Fruit fly (Drosophila melanogaster) whole organism, prepupa: ENCODE measurements around the gene Rab8.

ENCODE experiments used
- Blimp-1 ChIP-seq: fragments of 200-800 bp; sonication (Bioruptor generic); optimal IDR thresholded peaks from 3 replicates; lab custom pipeline; 2017; ENCODE audit warnings: missing biosample characterization, missing genetic modification characterization, mild to moderate bottlenecking, moderate library complexity, missing genetic modification reagents
- CG10631 ChIP-seq: fragments of 200-800 bp; sonication (Bioruptor generic); optimal IDR thresholded peaks from 2 replicates; lab custom pipeline; 2016; ENCODE audit warnings: missing biosample characterization, missing genetic modification characterization
- CG10669 ChIP-seq: fragments of 200-800 bp; sonication (Bioruptor generic); optimal IDR thresholded peaks from 3 replicates; lab custom pipeline; 2018; ENCODE audit warnings: missing biosample characterization, mild to moderate bottlenecking, missing genetic modification characterization, moderate library complexity
- CG11294 ChIP-seq: fragments of 200-800 bp; sonication (Bioruptor generic); IDR thresholded peaks from 2 replicates; pipeline ENCODE4 v1.3.6; 2022; ENCODE audit warnings: missing biosample characterization, missing genetic modification characterization
- CG11762 ChIP-seq: fragments of 200-800 bp; sonication (Bioruptor generic); optimal IDR thresholded peaks from 3 replicates; lab custom pipeline; 2016; ENCODE audit warnings: missing biosample characterization, missing genetic modification characterization; ENCODE audit not compliant: insufficient read depth
- CG15336 ChIP-seq: fragments of 200-800 bp; sonication (Bioruptor generic); IDR thresholded peaks from 2 replicates; pipeline ENCODE4 v1.3.6; 2022; ENCODE audit warnings: missing biosample characterization, missing genetic modification characterization
- CG16779 ChIP-seq: fragments of 200-800 bp; sonication (Bioruptor generic); optimal IDR thresholded peaks from 3 replicates; lab custom pipeline; 2017; ENCODE audit warnings: missing biosample characterization, mild to moderate bottlenecking, missing genetic modification characterization
- CG31627 ChIP-seq: fragments of 200-800 bp; sonication (Bioruptor generic); optimal IDR thresholded peaks from 3 replicates; lab custom pipeline; 2016; ENCODE audit warnings: missing biosample characterization, missing genetic modification characterization
- CG32006 ChIP-seq: fragments of 200-800 bp; sonication (Bioruptor generic); optimal IDR thresholded peaks from 3 replicates; lab custom pipeline; 2017; ENCODE audit warnings: missing biosample characterization, mild to moderate bottlenecking, missing genetic modification characterization
- CG34406 ChIP-seq: fragments of 200-800 bp; sonication (Bioruptor generic); optimal IDR thresholded peaks from 3 replicates; lab custom pipeline; 2016; ENCODE audit warnings: missing biosample characterization, missing genetic modification characterization
- CG3919 ChIP-seq: fragments of 200-800 bp; sonication (Bioruptor generic); optimal IDR thresholded peaks from 3 replicates; lab custom pipeline; 2016; ENCODE audit warnings: missing biosample characterization, missing genetic modification characterization
- CG4318 ChIP-seq: fragments of 200-800 bp; sonication (Bioruptor generic); optimal IDR thresholded peaks from 3 replicates; lab custom pipeline; 2017; ENCODE audit warnings: missing biosample characterization, mild to moderate bottlenecking, missing genetic modification characterization
- CG6808 ChIP-seq: fragments of 200-800 bp; sonication (Bioruptor generic); optimal IDR thresholded peaks from 3 replicates; lab custom pipeline; 2017; ENCODE audit warnings: missing biosample characterization, missing genetic modification characterization, mild to moderate bottlenecking, moderate library complexity, missing genetic modification reagents
- CG7368 ChIP-seq: fragments of 200-800 bp; sonication (Bioruptor generic); optimal IDR thresholded peaks from 3 replicates; lab custom pipeline; 2016; ENCODE audit warnings: missing biosample characterization, missing genetic modification characterization
- CG8319 ChIP-seq: fragments of 200-800 bp; sonication (Bioruptor generic); optimal IDR thresholded peaks from 3 replicates; lab custom pipeline; 2016; ENCODE audit warnings: missing biosample characterization, missing genetic modification characterization
- CG8632 ChIP-seq: fragments of 200-800 bp; sonication (Bioruptor generic); optimal IDR thresholded peaks from 3 replicates; lab custom pipeline; 2016; ENCODE audit warnings: missing biosample characterization, missing genetic modification characterization
- CG9139 ChIP-seq: fragments of 200-800 bp; sonication (Bioruptor generic); optimal IDR thresholded peaks from 3 replicates; lab custom pipeline; 2017; ENCODE audit warnings: missing biosample characterization, mild to moderate bottlenecking, missing genetic modification characterization
- Ets21C ChIP-seq: fragments of 200-800 bp; sonication (Bioruptor generic); optimal IDR thresholded peaks from 3 replicates; lab custom pipeline; 2016; ENCODE audit warnings: missing biosample characterization, missing genetic modification characterization
- Ets96B ChIP-seq: fragments of 200-800 bp; optimal IDR thresholded peaks from 2 replicates; lab custom pipeline; 2019; ENCODE audit warnings: missing biosample characterization, mild to moderate bottlenecking, missing genetic modification characterization, moderate library complexity
- Hr38 ChIP-seq: sonication (Bioruptor generic); optimal IDR thresholded peaks from 2 replicates; lab custom pipeline; 2016; ENCODE audit warnings: missing biosample characterization, missing genetic modification characterization
- Hr39 ChIP-seq: fragments of 200-800 bp; sonication (Bioruptor generic); optimal IDR thresholded peaks from 2 replicates; lab custom pipeline; 2016; ENCODE audit warnings: missing biosample characterization, missing genetic modification characterization
- Hr4 ChIP-seq: fragments of 200-800 bp; sonication (Bioruptor generic); optimal IDR thresholded peaks from 3 replicates; lab custom pipeline; 2016; ENCODE audit warnings: missing biosample characterization, missing genetic modification characterization
- Lpt ChIP-seq: fragments of 200-800 bp; sonication (Bioruptor generic); optimal IDR thresholded peaks from 3 replicates; lab custom pipeline; 2016; ENCODE audit warnings: missing biosample characterization, missing genetic modification characterization
- Met ChIP-seq: fragments of 200-800 bp; sonication (Bioruptor generic); optimal IDR thresholded peaks from 3 replicates; lab custom pipeline; 2016; ENCODE audit warnings: missing biosample characterization, missing genetic modification characterization
- OdsH ChIP-seq: fragments of 200-800 bp; sonication (Bioruptor generic); optimal IDR thresholded peaks from 3 replicates; lab custom pipeline; 2016; ENCODE audit warnings: missing biosample characterization, missing genetic modification characterization
- Smox ChIP-seq: fragments of 200-800 bp; sonication (Bioruptor generic); optimal IDR thresholded peaks from 3 replicates; lab custom pipeline; 2016; ENCODE audit warnings: missing biosample characterization, missing genetic modification characterization
- Sox102F ChIP-seq: fragments of 200-800 bp; sonication (Bioruptor generic); optimal IDR thresholded peaks from 2 replicates; lab custom pipeline; 2016; ENCODE audit warnings: missing biosample characterization, mild to moderate bottlenecking, missing genetic modification characterization
- Sox14 ChIP-seq: fragments of 200-800 bp; sonication (Bioruptor generic); optimal IDR thresholded peaks from 3 replicates; lab custom pipeline; 2016; ENCODE audit warnings: missing biosample characterization, missing genetic modification characterization
- Sox15 ChIP-seq: fragments of 200-800 bp; sonication (Bioruptor generic); optimal IDR thresholded peaks from 3 replicates; lab custom pipeline; 2016; ENCODE audit warnings: missing biosample characterization, missing genetic modification characterization
- acj6 ChIP-seq: fragments of 200-800 bp; sonication (Bioruptor generic); optimal IDR thresholded peaks from 3 replicates; lab custom pipeline; 2016; ENCODE audit warnings: missing biosample characterization, missing genetic modification characterization
- dac ChIP-seq: fragments of 200-800 bp; sonication (Bioruptor generic); optimal IDR thresholded peaks from 2 replicates; lab custom pipeline; 2017; ENCODE audit warnings: missing biosample characterization, mild to moderate bottlenecking, missing genetic modification characterization
- dsx ChIP-seq: fragments of 200-800 bp; optimal IDR thresholded peaks from 3 replicates; lab custom pipeline; 2019; ENCODE audit warnings: missing biosample characterization, mild to moderate bottlenecking, missing genetic modification characterization, moderate library complexity; ENCODE audit not compliant: poor library complexity, severe bottlenecking
- esn ChIP-seq: fragments of 200-800 bp; sonication (Bioruptor generic); optimal IDR thresholded peaks from 2 replicates; lab custom pipeline; 2016; ENCODE audit warnings: missing biosample characterization, mild to moderate bottlenecking, missing genetic modification characterization, moderate library complexity
- fd59A ChIP-seq: fragments of 200-800 bp; sonication (Bioruptor generic); optimal IDR thresholded peaks from 2 replicates; lab custom pipeline; 2017; ENCODE audit warnings: missing biosample characterization, mild to moderate bottlenecking, missing genetic modification characterization, missing genetic modification reagents
- fd85E ChIP-seq: fragments of 200-800 bp; sonication (Bioruptor generic); optimal IDR thresholded peaks from 3 replicates; lab custom pipeline; 2016; ENCODE audit warnings: missing biosample characterization, missing genetic modification characterization
- fkh ChIP-seq: fragments of 200-800 bp; sonication (Bioruptor generic); optimal IDR thresholded peaks from 3 replicates; lab custom pipeline; 2017; ENCODE audit warnings: missing biosample characterization, mild to moderate bottlenecking, missing genetic modification characterization, moderate library complexity
- lz ChIP-seq: fragments of 200-800 bp; sonication (Bioruptor generic); optimal IDR thresholded peaks from 3 replicates; lab custom pipeline; 2016; ENCODE audit warnings: missing biosample characterization, missing genetic modification characterization
- net ChIP-seq: fragments of 200-800 bp; sonication (Bioruptor generic); optimal IDR thresholded peaks from 3 replicates; lab custom pipeline; 2016; ENCODE audit warnings: missing biosample characterization, missing genetic modification characterization
- pdm3 ChIP-seq: fragments of 200-800 bp; sonication (Bioruptor generic); optimal IDR thresholded peaks from 3 replicates; lab custom pipeline; 2016; ENCODE audit warnings: missing biosample characterization, missing genetic modification characterization
- salr ChIP-seq, 2 experiments: fragments of 200-800 bp; sonication (Bioruptor generic); optimal IDR thresholded peaks; 3 replicates each; lab custom pipeline; 2016 to 2018; ENCODE audit warnings: missing biosample characterization in 2 of 2, missing genetic modification characterization in 2 of 2, mild to moderate bottlenecking in 1 of 2
- spab ChIP-seq: fragments of 200-800 bp; sonication (Bioruptor generic); optimal IDR thresholded peaks from 2 replicates; lab custom pipeline; 2017; ENCODE audit warnings: missing biosample characterization, mild to moderate bottlenecking, missing genetic modification characterization, missing genetic modification reagents
- ss ChIP-seq, 2 experiments: fragments of 200-800 bp; sonication (Bioruptor generic); optimal IDR thresholded peaks; 2 replicates in 1 of 2; 3 replicates in 1 of 2; lab custom pipeline; 2017 to 2018; ENCODE audit warnings: mild to moderate bottlenecking in 2 of 2, missing biosample characterization in 2 of 2, missing genetic modification characterization in 2 of 2, moderate library complexity in 1 of 2
- svp ChIP-seq: fragments of 200-800 bp; sonication (Bioruptor generic); peaks from one replicate; lab custom pipeline; 2016; ENCODE audit warnings: missing biosample characterization, missing genetic modification characterization
- vri ChIP-seq: fragments of 200-800 bp; sonication (Bioruptor generic); optimal IDR thresholded peaks from 3 replicates; lab custom pipeline; 2016; ENCODE audit warnings: missing biosample characterization, mild to moderate bottlenecking, missing genetic modification characterization

Gene Rab8

DNA sequence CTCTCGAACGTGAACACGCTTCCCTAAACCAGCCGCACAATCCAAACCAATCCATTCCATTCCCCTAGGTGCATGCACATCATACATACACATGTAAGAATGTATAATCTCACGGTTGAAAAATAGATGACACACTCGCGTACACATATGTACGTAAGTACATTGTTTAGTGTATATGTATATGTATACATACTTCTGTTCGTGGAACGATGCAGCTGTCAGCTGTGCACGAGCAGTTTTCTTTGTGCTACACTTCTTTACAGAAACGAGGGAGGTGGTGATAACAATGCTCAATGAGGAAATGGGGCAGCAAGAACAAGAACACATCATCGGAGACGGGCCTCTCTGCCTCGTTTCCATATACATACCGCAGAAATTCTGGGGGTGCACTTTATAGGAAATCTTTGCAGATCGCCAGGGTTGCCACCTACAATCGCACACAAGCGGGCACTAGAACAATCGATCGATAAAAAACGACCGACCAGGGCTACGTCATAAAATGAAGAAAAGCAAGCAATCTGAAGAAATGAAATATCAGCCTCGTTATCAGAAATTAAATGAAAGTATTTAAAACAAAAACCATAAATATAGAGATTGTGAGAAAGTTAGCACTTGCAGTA is 28.5 kb upstream of the Rab8 start (continued):
- TF ChIP-seq Blimp-1 (GFP tag; lab: Kevin White, UChicago) = no peak
- TF ChIP-seq Sox15 = no peak
- no peak for TF ChIP-seq Smox (GFP tag; lab: Kevin White, UChicago)
- peak; percentile 32 for TF ChIP-seq CG32006 (GFP tag; lab: Kevin White, UChicago)
- TF ChIP-seq ss (GFP tag; optimal IDR thresholded peaks at IDR 0.05; lab: Kevin White, UChicago) = peak; percentile 25 to 67
- no peak for TF ChIP-seq Hr38
- no peak for TF ChIP-seq lz
- no peak for TF ChIP-seq fd85E (GFP tag; lab: Kevin White, UChicago)
- no peak for TF ChIP-seq CG31627
- peak; percentile 73 for TF ChIP-seq Sox14
- TF ChIP-seq CG16779 (tag; lab: Kevin White, UChicago) = no peak
- peak; percentile 38 for TF ChIP-seq dsx (GFP tag; lab: Kevin White, UChicago)
- no peak for TF ChIP-seq pdm3 (GFP tag; lab: Kevin White, UChicago)
- TF ChIP-seq OdsH (GFP tag; lab: Kevin White, UChicago) = peak; percentile 15
- TF ChIP-seq Hr4 (GFP tag; lab: Kevin White, UChicago) = no peak
- peak; percentile 7 for TF ChIP-seq Met (GFP tag; lab: Kevin White, UChicago)
- no peak for TF ChIP-seq Ets21C
- no peak; the same call in 1 of the 2 replicates for TF ChIP-seq CG15336 (GFP tag; lab: Robert Waterston, UW)
- TF ChIP-seq net (GFP tag; lab: Kevin White, UChicago) = no peak
- TF ChIP-seq CG11294 (GFP tag; lab: Robert Waterston, UW) = no peak
- no peak for TF ChIP-seq Sox102F (GFP tag; lab: Kevin White, UChicago)
- no peak for TF ChIP-seq dac (GFP tag; lab: Kevin White, UChicago)
- TF ChIP-seq acj6 = no peak
- TF ChIP-seq CG6808 (GFP tag; lab: Kevin White, UChicago) = no peak
- no peak for TF ChIP-seq esn (GFP tag; lab: Kevin White, UChicago)
- peak; percentile 63 for TF ChIP-seq svp
- no peak for TF ChIP-seq fd59A (GFP tag; lab: Kevin White, UChicago)
- peak; percentile 7 for TF ChIP-seq fkh (GFP tag; lab: Kevin White, UChicago)

DNA sequence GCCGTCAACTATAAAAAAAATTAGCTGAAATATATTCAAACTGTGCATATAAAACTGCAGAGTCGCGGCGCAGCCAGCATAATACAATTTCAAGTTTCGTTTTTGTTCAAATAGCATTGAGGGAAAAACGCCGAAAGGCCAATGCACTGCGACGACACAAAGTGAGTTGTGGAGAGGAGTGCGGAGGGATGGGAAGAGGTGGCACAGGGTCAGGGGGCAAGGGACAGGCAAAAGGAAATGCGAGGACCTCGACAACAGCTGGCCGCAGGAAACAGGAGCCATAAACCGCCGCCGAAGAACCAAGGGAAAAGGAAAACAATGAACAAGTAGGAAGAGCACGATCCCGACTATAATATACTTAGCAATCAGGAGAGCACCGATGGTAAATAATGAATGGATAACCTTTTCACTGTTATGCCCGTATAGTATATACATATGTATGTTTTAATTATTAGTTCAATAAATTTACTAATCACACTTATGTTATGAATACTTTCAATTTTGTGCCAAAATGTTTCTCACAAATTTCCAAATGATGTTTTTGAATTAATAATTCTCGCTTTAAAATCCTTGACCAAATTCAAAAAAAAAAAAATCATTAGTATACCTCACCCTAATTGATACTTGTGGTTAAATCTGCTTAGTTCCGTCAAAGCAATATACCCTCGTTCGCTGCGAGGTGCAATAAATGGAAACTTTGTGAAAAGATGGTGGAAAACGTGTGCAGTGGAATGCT is 27.8 kb upstream of the Rab8 start:
- TF ChIP-seq CG32006 (GFP tag; lab: Kevin White, UChicago) = peak; percentile 80
- peak; percentile 40 for TF ChIP-seq CG8632 (GFP tag; lab: Kevin White, UChicago)
- no peak for TF ChIP-seq CG9139 (GFP tag; lab: Kevin White, UChicago)
- no peak for TF ChIP-seq Lpt (GFP tag; lab: Kevin White, UChicago)
- TF ChIP-seq Sox102F (GFP tag; lab: Kevin White, UChicago) = peak; percentile 35
- peak; percentile 50 for TF ChIP-seq CG10669 (GFP tag; lab: Kevin White, UChicago)
- peak; percentile 42 for TF ChIP-seq CG4318 (GFP tag; lab: Kevin White, UChicago)
- TF ChIP-seq Sox14 = peak; percentile 35
- TF ChIP-seq fd59A (GFP tag; lab: Kevin White, UChicago) = peak; percentile 50
- TF ChIP-seq vri (GFP tag; lab: Kevin White, UChicago) = no peak
- TF ChIP-seq net (GFP tag; lab: Kevin White, UChicago) = no peak
- peak; percentile 17 for TF ChIP-seq CG11762
- TF ChIP-seq CG3919 (GFP tag; lab: Kevin White, UChicago) = peak; percentile 69
- no peak for TF ChIP-seq fd85E (GFP tag; lab: Kevin White, UChicago)
- no peak for TF ChIP-seq CG7368 (GFP tag; lab: Kevin White, UChicago)
- TF ChIP-seq Hr38 = no peak
- TF ChIP-seq dsx (GFP tag; lab: Kevin White, UChicago) = no peak
- peak; percentile 35 for TF ChIP-seq CG6808 (GFP tag; lab: Kevin White, UChicago)
- peak; percentile 12 for TF ChIP-seq Sox15
- TF ChIP-seq spab = peak; percentile 62
- peak; percentile 55 for TF ChIP-seq pdm3 (GFP tag; lab: Kevin White, UChicago)
- TF ChIP-seq svp = peak; percentile 87
- TF ChIP-seq Hr39 = peak; percentile 21
- TF ChIP-seq Ets96B = peak; percentile 35
- peak; percentile 70 for TF ChIP-seq CG10631 (GFP tag; lab: Kevin White, UChicago)
- peak in 1 of 2 experiments; percentile 72 for TF ChIP-seq salr (GFP tag; optimal IDR thresholded peaks at IDR 0.05; lab: Kevin White, UChicago)
- TF ChIP-seq dac (GFP tag; lab: Kevin White, UChicago) = peak; percentile 28
- TF ChIP-seq CG8319 (GFP tag; lab: Kevin White, UChicago) = peak; percentile 27
- peak; percentile 67 for TF ChIP-seq OdsH (GFP tag; lab: Kevin White, UChicago)
- TF ChIP-seq Met (GFP tag; lab: Kevin White, UChicago) = peak; percentile 36
- peak; percentile 26 for TF ChIP-seq CG34406 (GFP tag; lab: Kevin White, UChicago)
- TF ChIP-seq lz = peak; percentile 25
- peak; percentile 71 for TF ChIP-seq Hr4 (GFP tag; lab: Kevin White, UChicago)
- TF ChIP-seq CG15336 (GFP tag; lab: Robert Waterston, UW) = peak; percentile 38
